Worm (Caenorhabditis elegans) whole organism, late embryonic: ENCODE data around the gene C08E3.14.

Experiments
- ama-1 ChIP-seq: fragments of 150-350 bp; optimal IDR thresholded peaks from 2 replicates; lab custom pipeline; 2014
- ceh-2 ChIP-seq: sonication (generic microtip); optimal IDR thresholded peaks from 2 replicates; lab custom pipeline; 2016; ENCODE audit warnings: missing genotype, missing genetic modification characterization, missing compliant biosample characterization
- ceh-22 ChIP-seq: sonication (generic microtip); optimal IDR thresholded peaks from 2 replicates; lab custom pipeline; 2017; ENCODE audit warnings: missing biosample characterization, missing genetic modification characterization
- fkh-6 ChIP-seq: sonication (generic microtip); optimal IDR thresholded peaks from 2 replicates; lab custom pipeline; 2016; ENCODE audit warnings: missing genetic modification characterization, missing compliant biosample characterization
- lim-6 ChIP-seq: sonication (generic microtip); optimal IDR thresholded peaks from 2 replicates; lab custom pipeline; 2016; ENCODE audit warnings: missing genetic modification characterization, missing compliant biosample characterization
- pha-2 ChIP-seq: sonication (generic microtip); optimal IDR thresholded peaks from 2 replicates; lab custom pipeline; 2017; ENCODE audit warnings: mild to moderate bottlenecking, missing genetic modification characterization, missing compliant biosample characterization
- pha-4 ChIP-seq: fragments of 150-350 bp; optimal IDR thresholded peaks from 2 replicates; lab custom pipeline; 2018; ENCODE audit warnings: missing biosample characterization, missing genetic modification reagents, missing genetic modification characterization
- ref-2 ChIP-seq: sonication (generic microtip); optimal IDR thresholded peaks from 2 replicates; lab custom pipeline; 2016; ENCODE audit warnings: missing genetic modification characterization, missing compliant biosample characterization
- sox-2 ChIP-seq: fragments of 200-800 bp; sonication (Bioruptor generic); IDR thresholded peaks from 2 replicates; pipeline ENCODE4 v1.3.6; 2022; ENCODE audit warnings: missing genetic modification reagents, missing genetic modification characterization, missing compliant biosample characterization
- unc-55 ChIP-seq: sonication (generic microtip); optimal IDR thresholded peaks from 2 replicates; lab custom pipeline; 2017; ENCODE audit warnings: missing biosample characterization, missing genetic modification reagents, missing genetic modification characterization

DNA sequence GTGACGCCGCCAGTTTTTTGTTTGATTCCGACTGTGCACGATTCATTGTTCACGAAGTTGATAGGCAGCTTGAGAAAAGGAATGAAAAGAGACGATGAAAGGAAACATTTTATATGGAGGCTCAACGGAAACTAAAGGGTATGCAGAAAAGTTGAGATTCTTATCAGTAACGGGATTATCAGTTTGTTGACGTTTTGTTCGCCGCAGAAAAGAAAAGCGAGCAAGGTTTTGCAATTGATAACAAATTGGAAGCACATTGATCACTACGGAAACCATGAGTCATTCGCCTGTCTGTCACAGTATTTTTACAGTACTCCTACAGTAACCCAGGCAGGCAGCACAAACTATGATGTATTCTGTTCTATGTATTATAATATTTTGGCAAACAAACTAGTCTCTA lies 10.2 kb downstream of the C08E3.14 start:
- TF ChIP-seq lim-6 (tag; lab: Kevin White, UChicago): no peak
- no peak for TF ChIP-seq ref-2 (tag; lab: Kevin White, UChicago)
- TF ChIP-seq pha-2 (tag; lab: Kevin White, UChicago): no peak
- no peak for TF ChIP-seq fkh-6 (tag; lab: Kevin White, UChicago)
- no peak for TF ChIP-seq ama-1
- no peak for TF ChIP-seq ceh-2 (tag; lab: Kevin White, UChicago)
- no peak for TF ChIP-seq unc-55
- TF ChIP-seq pha-4 (tag; lab: Kevin White, UChicago): no peak
- no peak for TF ChIP-seq sox-2 (GFP tag; lab: Robert Waterston, UW)
- TF ChIP-seq ceh-22 (tag; lab: Kevin White, UChicago): no peak
